Worm (Caenorhabditis elegans) whole organism, midembryonic: ENCODE results near the gene cyp-14A1.

Experiments used
- flt-1 ChIP-seq: fragments of 200-800 bp; sonication (Bioruptor generic); IDR thresholded peaks from 2 replicates; pipeline ENCODE4 v1.3.6; 2022; ENCODE audit warnings: missing genetic modification characterization, missing compliant biosample characterization
- med-1 ChIP-seq: sonication (generic microtip); optimal IDR thresholded peaks from 2 replicates; lab custom pipeline; 2017; ENCODE audit warnings: missing genetic modification characterization, mild to moderate bottlenecking, missing compliant biosample characterization, antibody characterized with exemption, missing genetic modification reagents; ENCODE audit not compliant: insufficient read depth
- ref-1 ChIP-seq: fragments of 200-800 bp; sonication (Bioruptor generic); conservative IDR thresholded peaks from 2 replicates; pipeline ENCODE4 v1.3.6; 2022; ENCODE audit warnings: missing genetic modification reagents, missing genetic modification characterization, missing compliant biosample characterization
- ztf-29 ChIP-seq: fragments of 200-800 bp; sonication (Bioruptor generic); IDR thresholded peaks from 2 replicates; pipeline ENCODE4 v1.3.6; 2022; ENCODE audit warnings: missing genetic modification reagents, missing genetic modification characterization, missing compliant biosample characterization

ce11 chrX:13315093-13315492 lies 47.9 kb upstream of the cyp-14A1 start:
- no peak for TF ChIP-seq ref-1
- TF ChIP-seq med-1, result no peak
- no peak for TF ChIP-seq ztf-29 (GFP tag; lab: Robert Waterston, UW)
- TF ChIP-seq flt-1, result no peak
